Fruit fly (Drosophila melanogaster) whole organism, embryonic: ENCODE results near the gene arm.

Source experiments
- ATbp ChIP-seq: fragments of 200-800 bp; sonication (Bioruptor generic); optimal IDR thresholded peaks from 2 replicates; lab custom pipeline; 2017; ENCODE audit warnings: missing biosample characterization, mild to moderate bottlenecking, missing genetic modification characterization, missing genetic modification reagents
- Bteb2 ChIP-seq: fragments of 200-800 bp; sonication (Bioruptor generic); optimal IDR thresholded peaks from 2 replicates; lab custom pipeline; 2016; ENCODE audit warnings: missing biosample characterization, missing genetic modification characterization
- CG10654 ChIP-seq: fragments of 200-800 bp; sonication (Bioruptor generic); optimal IDR thresholded peaks from 2 replicates; lab custom pipeline; 2016; ENCODE audit warnings: missing biosample characterization, missing genetic modification characterization
- CG11247 ChIP-seq: fragments of 200-800 bp; sonication (Bioruptor generic); IDR thresholded peaks from 2 replicates; pipeline ENCODE4 v1.3.6; 2022; ENCODE audit warnings: missing biosample characterization, missing genetic modification characterization
- CG12219 ChIP-seq: fragments of 200-800 bp; sonication (Bioruptor generic); optimal IDR thresholded peaks from 3 replicates; lab custom pipeline; 2018; ENCODE audit warnings: missing biosample characterization, mild to moderate bottlenecking, missing genetic modification characterization
- CG12236 ChIP-seq: fragments of 200-800 bp; sonication (Bioruptor generic); optimal IDR thresholded peaks from 2 replicates; lab custom pipeline; 2016; ENCODE audit warnings: missing biosample characterization, missing genetic modification characterization
- CG15269 ChIP-seq: fragments of 200-800 bp; sonication (Bioruptor generic); optimal IDR thresholded peaks from 2 replicates; lab custom pipeline; 2018; ENCODE audit warnings: missing biosample characterization, mild to moderate bottlenecking, missing genetic modification characterization, moderate library complexity
- CG16779 ChIP-seq: fragments of 200-800 bp; sonication (Bioruptor generic); IDR thresholded peaks from 2 replicates; pipeline ENCODE4 v1.3.6; 2022; ENCODE audit warnings: missing biosample characterization, missing genetic modification characterization
- CG17568 ChIP-seq: fragments of 200-800 bp; sonication (Bioruptor generic); optimal IDR thresholded peaks from 2 replicates; lab custom pipeline; 2018; ENCODE audit warnings: missing biosample characterization, mild to moderate bottlenecking, missing genetic modification characterization, moderate library complexity
- CG17912 ChIP-seq: fragments of 200-800 bp; sonication (Bioruptor generic); optimal IDR thresholded peaks from 2 replicates; lab custom pipeline; 2018; ENCODE audit warnings: missing biosample characterization, mild to moderate bottlenecking, missing genetic modification characterization
- CG2202 ChIP-seq: fragments of 200-800 bp; sonication (Bioruptor generic); optimal IDR thresholded peaks from 2 replicates; lab custom pipeline; 2018; ENCODE audit warnings: missing biosample characterization, mild to moderate bottlenecking, missing genetic modification characterization
- CG2712 ChIP-seq: fragments of 200-800 bp; optimal IDR thresholded peaks from 3 replicates; lab custom pipeline; 2019; ENCODE audit warnings: missing biosample characterization, mild to moderate bottlenecking, missing genetic modification characterization, moderate library complexity
- CG42726 ChIP-seq: fragments of 200-800 bp; sonication (Bioruptor generic); IDR thresholded peaks from 2 replicates; pipeline ENCODE4 v1.3.6; 2022; ENCODE audit warnings: missing biosample characterization, missing genetic modification characterization; ENCODE audit not compliant: partially characterized antibody
- CG4730 ChIP-seq: fragments of 200-800 bp; sonication (Bioruptor generic); IDR thresholded peaks from 2 replicates; pipeline ENCODE4 v1.3.6; 2022; ENCODE audit warnings: missing biosample characterization, missing genetic modification characterization
- CG6272 ChIP-seq: fragments of 200-800 bp; sonication (Bioruptor generic); IDR thresholded peaks from 2 replicates; pipeline ENCODE4 v1.3.6; 2022; ENCODE audit warnings: missing biosample characterization, missing genetic modification characterization
- CG7786 ChIP-seq: fragments of 200-800 bp; sonication (Bioruptor generic); optimal IDR thresholded peaks from 2 replicates; lab custom pipeline; 2016; ENCODE audit warnings: missing biosample characterization, missing genetic modification characterization
- CG8924 ChIP-seq: fragments of 200-800 bp; optimal IDR thresholded peaks from 3 replicates; lab custom pipeline; 2019; ENCODE audit warnings: missing biosample characterization, mild to moderate bottlenecking, missing genetic modification characterization, moderate library complexity
- CG9876 ChIP-seq: fragments of 200-800 bp; sonication (Bioruptor generic); optimal IDR thresholded peaks from 2 replicates; lab custom pipeline; 2016; ENCODE audit warnings: missing biosample characterization, missing genetic modification characterization
- D19A ChIP-seq: fragments of 200-800 bp; optimal IDR thresholded peaks from 3 replicates; lab custom pipeline; 2019; ENCODE audit warnings: missing biosample characterization, mild to moderate bottlenecking, missing genetic modification characterization, moderate library complexity
- Dad ChIP-seq: fragments of 200-800 bp; sonication (Bioruptor generic); optimal IDR thresholded peaks from 3 replicates; lab custom pipeline; 2016; ENCODE audit warnings: missing biosample characterization, missing genetic modification characterization
- Dip2 ChIP-seq: fragments of 200-800 bp; sonication (Bioruptor generic); IDR thresholded peaks from 2 replicates; pipeline ENCODE4 v1.3.6; 2022; ENCODE audit warnings: missing biosample characterization, missing genetic modification characterization
- E2f2 ChIP-seq: fragments of 200-800 bp; sonication (Bioruptor generic); IDR thresholded peaks from 2 replicates; pipeline ENCODE4 v1.3.6; 2022; ENCODE audit warnings: missing biosample characterization, missing genetic modification characterization
- Fer2 ChIP-seq: fragments of 200-800 bp; sonication (Bioruptor generic); optimal IDR thresholded peaks from 2 replicates; lab custom pipeline; 2018; ENCODE audit warnings: missing biosample characterization, mild to moderate bottlenecking, missing genetic modification characterization, moderate library complexity
- Fer3 ChIP-seq: fragments of 200-800 bp; sonication (Bioruptor generic); optimal IDR thresholded peaks from 2 replicates; lab custom pipeline; 2018; ENCODE audit warnings: missing biosample characterization, mild to moderate bottlenecking, missing genetic modification characterization, moderate library complexity
- HmgZ ChIP-seq: fragments of 200-800 bp; sonication (Bioruptor generic); optimal IDR thresholded peaks from 2 replicates; lab custom pipeline; 2018; ENCODE audit warnings: missing biosample characterization, mild to moderate bottlenecking, missing genetic modification characterization
- Hsf ChIP-seq: fragments of 200-800 bp; sonication (Bioruptor generic); optimal IDR thresholded peaks from 3 replicates; lab custom pipeline; 2016; ENCODE audit warnings: missing biosample characterization, missing genetic modification characterization
- Kr ChIP-seq: fragments of 200-800 bp; sonication (Bioruptor generic); optimal IDR thresholded peaks from 2 replicates; lab custom pipeline; 2017; ENCODE audit warnings: missing biosample characterization, mild to moderate bottlenecking, missing genetic modification characterization
- Opbp ChIP-seq: fragments of 200-800 bp; sonication (Bioruptor generic); IDR thresholded peaks from 3 replicates; pipeline ENCODE4 v1.3.6; 2022; ENCODE audit warnings: missing biosample characterization, missing genetic modification characterization; ENCODE audit not compliant: partially characterized antibody
- Poxn ChIP-seq: fragments of 200-800 bp; sonication (Bioruptor generic); IDR thresholded peaks from 2 replicates; pipeline ENCODE4 v1.3.6; 2022; ENCODE audit warnings: missing biosample characterization, missing genetic modification characterization
- Rfx ChIP-seq: fragments of 200-800 bp; sonication (Bioruptor generic); IDR thresholded peaks from 2 replicates; pipeline ENCODE4 v1.3.6; 2022; ENCODE audit warnings: missing biosample characterization, missing genetic modification characterization
- Scr ChIP-seq: fragments of 200-800 bp; sonication (Bioruptor generic); IDR thresholded peaks from 2 replicates; pipeline ENCODE4 v1.3.6; 2022; ENCODE audit warnings: missing biosample characterization, missing genetic modification characterization; ENCODE audit not compliant: partially characterized antibody
- Sry-δ ChIP-seq: fragments of 200-800 bp; sonication (Bioruptor generic); optimal IDR thresholded peaks from 2 replicates; lab custom pipeline; 2016; ENCODE audit warnings: missing biosample characterization, missing genetic modification characterization
- ato ChIP-seq: fragments of 200-800 bp; sonication (Bioruptor generic); IDR thresholded peaks from 2 replicates; pipeline ENCODE4 v1.3.6; 2022; ENCODE audit warnings: missing biosample characterization, missing genetic modification characterization; ENCODE audit not compliant: partially characterized antibody
- bab2 ChIP-seq: fragments of 200-800 bp; sonication (Bioruptor generic); optimal IDR thresholded peaks from 2 replicates; lab custom pipeline; 2016; ENCODE audit warnings: missing biosample characterization, missing genetic modification characterization
- corto ChIP-seq: fragments of 200-800 bp; sonication (Bioruptor generic); optimal IDR thresholded peaks from 2 replicates; lab custom pipeline; 2016; ENCODE audit warnings: missing biosample characterization, mild to moderate bottlenecking, missing genetic modification characterization, moderate library complexity
- crp ChIP-seq, 2 experiments: fragments of 200-800 bp; sonication (Bioruptor generic); optimal IDR thresholded peaks; 2 replicates in 1 of 2; 3 replicates in 1 of 2; lab custom pipeline; 2017; ENCODE audit warnings: missing biosample characterization in 2 of 2, missing genetic modification characterization in 2 of 2, mild to moderate bottlenecking in 1 of 2, moderate library complexity in 1 of 2
- dan ChIP-seq: fragments of 200-800 bp; sonication (Bioruptor generic); IDR thresholded peaks from 2 replicates; pipeline ENCODE4 v1.3.6; 2022; ENCODE audit warnings: missing biosample characterization, missing genetic modification characterization
- en ChIP-seq: fragments of 200-800 bp; sonication (Bioruptor generic); optimal IDR thresholded peaks from 2 replicates; lab custom pipeline; 2016; ENCODE audit warnings: missing biosample characterization, missing genetic modification characterization
- her ChIP-seq: fragments of 200-800 bp; sonication (Bioruptor generic); optimal IDR thresholded peaks from 2 replicates; lab custom pipeline; 2016; ENCODE audit warnings: missing biosample characterization, missing genetic modification characterization
- ind ChIP-seq: fragments of 200-800 bp; sonication (Bioruptor generic); optimal IDR thresholded peaks from 3 replicates; lab custom pipeline; 2016; ENCODE audit warnings: missing biosample characterization, missing genetic modification characterization
- lbe ChIP-seq: fragments of 200-800 bp; sonication (Bioruptor generic); optimal IDR thresholded peaks from 2 replicates; lab custom pipeline; 2016; ENCODE audit warnings: missing biosample characterization, mild to moderate bottlenecking, missing genetic modification characterization
- odd ChIP-seq: fragments of 200-800 bp; sonication (Bioruptor generic); optimal IDR thresholded peaks from 2 replicates; lab custom pipeline; 2017; ENCODE audit warnings: missing biosample characterization, mild to moderate bottlenecking, missing genetic modification characterization
- onecut ChIP-seq: fragments of 200-800 bp; sonication (Bioruptor generic); IDR thresholded peaks from 2 replicates; pipeline ENCODE4 v1.3.6; 2022; ENCODE audit warnings: missing biosample characterization, missing genetic modification characterization
- peb ChIP-seq: fragments of 200-800 bp; sonication (Bioruptor generic); IDR thresholded peaks from 2 replicates; pipeline ENCODE4 v1.3.6; 2022; ENCODE audit warnings: missing biosample characterization, missing genetic modification characterization
- prd ChIP-seq, 3 experiments: fragments of >200 bp in 2 of 3; fragments of 200-800 bp in 1 of 3; sonication (Bioruptor generic) in 1 of 3; optimal IDR thresholded peaks in 2 of 3; IDR thresholded peaks in 1 of 3; 2 replicates in 2 of 3; 3 replicates in 1 of 3; pipeline versions ENCODE4 v1.3.6 to Lab custom; 2017 to 2022; ENCODE audit warnings: missing biosample characterization in 1 of 3, missing genetic modification characterization in 1 of 3
- pros ChIP-seq: fragments of 200-800 bp; sonication (Bioruptor generic); optimal IDR thresholded peaks from 3 replicates; lab custom pipeline; 2019; ENCODE audit warnings: missing biosample characterization, mild to moderate bottlenecking, missing genetic modification characterization, moderate library complexity
- salm ChIP-seq: fragments of 200-800 bp; sonication (Bioruptor generic); optimal IDR thresholded peaks from 2 replicates; lab custom pipeline; 2018; ENCODE audit warnings: missing biosample characterization, mild to moderate bottlenecking, missing genetic modification characterization
- sens ChIP-seq: fragments of 200-800 bp; sonication (Bioruptor generic); peaks from one replicate; lab custom pipeline; 2016; ENCODE audit warnings: missing biosample characterization, missing genetic modification characterization
- ssp ChIP-seq: fragments of 200-800 bp; sonication (Bioruptor generic); IDR thresholded peaks from 2 replicates; pipeline ENCODE4 v1.3.6; 2022; ENCODE audit warnings: missing biosample characterization, missing genetic modification characterization
- sug ChIP-seq: fragments of 200-800 bp; optimal IDR thresholded peaks from 2 replicates; lab custom pipeline; 2019; ENCODE audit warnings: missing biosample characterization, mild to moderate bottlenecking, missing genetic modification characterization, moderate library complexity
- wor ChIP-seq: fragments of 200-800 bp; sonication (Bioruptor generic); IDR thresholded peaks from 2 replicates; pipeline ENCODE4 v1.3.6; 2022; ENCODE audit warnings: missing biosample characterization, missing genetic modification characterization

arm gene

dm6 chrX:1858867-1859266 lies 41.6 kb downstream of the arm start, which contains the start of gene Lamtor5 (continued):
- peak; percentile 23 for TF ChIP-seq CG8924 (tag; lab: Kevin White, UChicago)
- TF ChIP-seq HmgZ (tag; lab: Kevin White, UChicago), result peak; percentile 6
- TF ChIP-seq Rfx (GFP tag; lab: Robert Waterston, UW), result peak; percentile 78
- peak; percentile 18; the same call in 1 of the 2 replicates for TF ChIP-seq onecut
- TF ChIP-seq CG2202, result no peak
- TF ChIP-seq CG17568, result no peak
- TF ChIP-seq Sry-δ (GFP tag; lab: Kevin White, UChicago), result peak; percentile 14
- TF ChIP-seq en (GFP tag; lab: Kevin White, UChicago), result no peak
- peak; percentile 14 for TF ChIP-seq Dad (GFP tag; lab: Kevin White, UChicago)
- TF ChIP-seq Opbp (GFP tag; lab: Robert Waterston, UW), result no peak
- no peak for TF ChIP-seq corto (GFP tag; lab: Kevin White, UChicago)
- TF ChIP-seq Poxn (GFP tag; lab: Robert Waterston, UW), result no peak
- no peak for TF ChIP-seq dan (GFP tag; lab: Robert Waterston, UW)
- TF ChIP-seq D19A (tag; lab: Kevin White, UChicago), result peak; percentile 55
- peak; percentile 15 for TF ChIP-seq sug (tag; lab: Kevin White, UChicago)
- no peak for TF ChIP-seq prd (optimal IDR thresholded peaks at IDR 0.05; lab: Kevin White, UChicago)
- TF ChIP-seq prd (GFP tag; IDR thresholded peaks at IDR 0.05; lab: Robert Waterston, UW), result 0 out of 3 replicates have a peak, but pooled peaks have one; percentile 40
- TF ChIP-seq E2f2 (GFP tag; lab: Robert Waterston, UW), result peak; percentile 25; the same call in 1 of the 2 replicates
- no peak for TF ChIP-seq odd (GFP tag; lab: Kevin White, UChicago)
- TF ChIP-seq CG12219 (GFP tag; lab: Kevin White, UChicago), result no peak
- no peak for TF ChIP-seq her
- TF ChIP-seq pros (GFP tag; lab: Kevin White, UChicago), result no peak
- no peak for TF ChIP-seq Bteb2
- TF ChIP-seq Fer3, result peak; percentile 45
- TF ChIP-seq crp (GFP tag; optimal IDR thresholded peaks at IDR 0.05; lab: Kevin White, UChicago), result no peak
- TF ChIP-seq CG17912 (GFP tag; lab: Kevin White, UChicago), result no peak
- TF ChIP-seq CG16779 (GFP tag; lab: Robert Waterston, UW), result peak; percentile 28; the same call in 1 of the 2 replicates
- TF ChIP-seq Hsf, result peak; percentile 32
- no peak; the same call in 1 of the 2 replicates for TF ChIP-seq ato (GFP tag; lab: Robert Waterston, UW)
- TF ChIP-seq bab2 (GFP tag; lab: Kevin White, UChicago), result peak; percentile 35
- no peak for TF ChIP-seq Fer2 (tag; lab: Kevin White, UChicago)
- no peak for TF ChIP-seq wor
- TF ChIP-seq ind, result peak; percentile 23
- peak; percentile 45 for TF ChIP-seq CG15269
- peak; percentile 3 for TF ChIP-seq ATbp (GFP tag; lab: Kevin White, UChicago)
- TF ChIP-seq Kr, result no peak
- TF ChIP-seq ssp (GFP tag; lab: Robert Waterston, UW), result no peak
- TF ChIP-seq CG10654 (GFP tag; lab: Kevin White, UChicago), result no peak
- TF ChIP-seq CG6272 (GFP tag; lab: Robert Waterston, UW), result 0 out of 2 replicates have a peak, but pooled peaks have one; percentile 25
- no peak for TF ChIP-seq Dip2 (GFP tag; lab: Robert Waterston, UW)
- TF ChIP-seq peb, result no peak
- no peak for TF ChIP-seq lbe (GFP tag; lab: Kevin White, UChicago)
- no peak for TF ChIP-seq CG42726 (GFP tag; lab: Robert Waterston, UW)
- TF ChIP-seq salm, result no peak
- no peak for TF ChIP-seq CG12236 (GFP tag; lab: Kevin White, UChicago)
- TF ChIP-seq Scr (GFP tag; lab: Robert Waterston, UW), result 0 out of 2 replicates have a peak, but pooled peaks have one; percentile 21
- TF ChIP-seq CG2712, result peak; percentile 58
- TF ChIP-seq CG4730 (GFP tag; lab: Robert Waterston, UW), result no peak
- no peak for TF ChIP-seq CG9876 (GFP tag; lab: Kevin White, UChicago)
- TF ChIP-seq CG7786 (GFP tag; lab: Kevin White, UChicago), result no peak
- peak; percentile 93 for TF ChIP-seq sens
- no peak for TF ChIP-seq CG11247 (GFP tag; lab: Robert Waterston, UW)
